Worm (Caenorhabditis elegans) whole organism, L2 larva: Measurements from ENCODE around the gene lfi-1.

Experiments used
- C34F6.9 ChIP-seq: fragments of 150-350 bp; optimal IDR thresholded peaks from 2 replicates; lab custom pipeline; 2014; ENCODE audit warnings: missing biosample characterization, missing genetic modification characterization
- F13H6.1 ChIP-seq: sonication (generic microtip); optimal IDR thresholded peaks from 2 replicates; lab custom pipeline; 2016; ENCODE audit warnings: missing genetic modification characterization, missing compliant biosample characterization
- R02D3.7 ChIP-seq: fragments of 150-350 bp; optimal IDR thresholded peaks from 2 replicates; lab custom pipeline; 2014; ENCODE audit warnings: missing biosample characterization, missing genetic modification characterization
- Y55F3AM.14 ChIP-seq: fragments of 200-800 bp; sonication (Bioruptor generic); optimal IDR thresholded peaks from 2 replicates; lab custom pipeline; 2018; ENCODE audit warnings: mild to moderate bottlenecking, missing genetic modification characterization, missing compliant biosample characterization
- aly-2 ChIP-seq: fragments of 150-350 bp; optimal IDR thresholded peaks from 2 replicates; lab custom pipeline; 2014; ENCODE audit warnings: missing biosample characterization, missing genetic modification characterization
- blmp-1 ChIP-seq: sonication (generic microtip); optimal IDR thresholded peaks from 2 replicates; lab custom pipeline; 2017; ENCODE audit warnings: missing genetic modification characterization, mild to moderate bottlenecking, missing compliant biosample characterization, antibody characterized with exemption, moderate library complexity; ENCODE audit not compliant: insufficient read depth
- ceh-16 ChIP-seq: fragments of 150-350 bp; optimal IDR thresholded peaks from 2 replicates; lab custom pipeline; 2014; ENCODE audit warnings: missing biosample characterization, missing genetic modification characterization
- ceh-82 ChIP-seq: fragments of 150-350 bp; optimal IDR thresholded peaks from 2 replicates; lab custom pipeline; 2014; ENCODE audit warnings: missing biosample characterization, missing genetic modification characterization
- crh-2 ChIP-seq: sonication (generic microtip); optimal IDR thresholded peaks from 2 replicates; lab custom pipeline; 2017; ENCODE audit warnings: missing biosample characterization, missing genetic modification characterization
- elt-1 ChIP-seq: fragments of 150-350 bp; optimal IDR thresholded peaks from 2 replicates; lab custom pipeline; 2014; ENCODE audit warnings: missing biosample characterization, missing genetic modification characterization
- fos-1 ChIP-seq: fragments of 150-350 bp; optimal IDR thresholded peaks from 2 replicates; lab custom pipeline; 2014; ENCODE audit warnings: missing biosample characterization, missing genetic modification characterization
- gmeb-1 ChIP-seq: fragments of 150-350 bp; optimal IDR thresholded peaks from 2 replicates; lab custom pipeline; 2014; ENCODE audit warnings: missing biosample characterization, missing genetic modification characterization
- lin-11 ChIP-seq: fragments of 150-350 bp; sonication (generic microtip); optimal IDR thresholded peaks from 2 replicates; lab custom pipeline; 2014; ENCODE audit warnings: missing biosample characterization, missing genetic modification characterization, inconsistent platforms, mixed read lengths
- lin-13 ChIP-seq: fragments of 150-350 bp; optimal IDR thresholded peaks from 2 replicates; lab custom pipeline; 2014; ENCODE audit warnings: missing biosample characterization, missing genetic modification reagents, missing genetic modification characterization
- lin-39 ChIP-seq: fragments of 150-350 bp; optimal IDR thresholded peaks from 2 replicates; lab custom pipeline; 2014; ENCODE audit warnings: missing biosample characterization, missing genetic modification reagents, missing genetic modification characterization
- lsy-2 ChIP-seq, 2 experiments: fragments of 150-350 bp in 1 of 2; sonication (generic microtip) in 1 of 2; optimal IDR thresholded peaks; 2 replicates each; lab custom pipeline; 2014 to 2017; ENCODE audit warnings: missing biosample characterization in 2 of 2, missing genetic modification characterization in 2 of 2
- mab-5 ChIP-seq: fragments of 150-350 bp; optimal IDR thresholded peaks from 2 replicates; lab custom pipeline; 2014; ENCODE audit warnings: missing biosample characterization, missing genetic modification characterization
- mdl-1 ChIP-seq, 2 experiments: fragments of 150-350 bp in 1 of 2; sonication (generic microtip) in 1 of 2; optimal IDR thresholded peaks; 2 replicates each; lab custom pipeline; 2017; ENCODE audit warnings: missing biosample characterization in 2 of 2, missing genetic modification characterization in 2 of 2
- nhr-10 ChIP-seq: sonication (generic microtip); optimal IDR thresholded peaks from 2 replicates; lab custom pipeline; 2017; ENCODE audit warnings: missing biosample characterization, missing genetic modification characterization
- nhr-11 ChIP-seq: fragments of 150-350 bp; optimal IDR thresholded peaks from 2 replicates; lab custom pipeline; 2014; ENCODE audit warnings: missing biosample characterization, missing genetic modification characterization
- nhr-12 ChIP-seq: fragments of 150-350 bp; optimal IDR thresholded peaks from 2 replicates; lab custom pipeline; 2014; ENCODE audit warnings: missing biosample characterization, missing genetic modification characterization
- nhr-129 ChIP-seq: fragments of 150-350 bp; optimal IDR thresholded peaks from 2 replicates; lab custom pipeline; 2014; ENCODE audit warnings: missing biosample characterization, missing genetic modification characterization
- nhr-21 ChIP-seq: fragments of 150-350 bp; optimal IDR thresholded peaks from 2 replicates; lab custom pipeline; 2014; ENCODE audit warnings: missing biosample characterization, missing genetic modification characterization
- nhr-23 ChIP-seq: fragments of 150-350 bp; optimal IDR thresholded peaks from 2 replicates; lab custom pipeline; 2014; ENCODE audit warnings: missing biosample characterization, missing genetic modification reagents, missing genetic modification characterization
- nhr-25 ChIP-seq: fragments of 150-350 bp; sonication (generic microtip); optimal IDR thresholded peaks from 3 replicates; lab custom pipeline; 2014; ENCODE audit warnings: missing biosample characterization, missing genetic modification characterization
- nhr-6 ChIP-seq: fragments of 150-350 bp; optimal IDR thresholded peaks from 2 replicates; lab custom pipeline; 2014; ENCODE audit warnings: missing biosample characterization, missing genetic modification characterization
- nhr-77 ChIP-seq: fragments of 150-350 bp; optimal IDR thresholded peaks from 2 replicates; lab custom pipeline; 2014; ENCODE audit warnings: missing biosample characterization, missing genetic modification characterization
- peb-1 ChIP-seq: fragments of 150-350 bp; optimal IDR thresholded peaks from 2 replicates; lab custom pipeline; 2014; ENCODE audit warnings: missing biosample characterization, missing genetic modification characterization
- sem-4 ChIP-seq: fragments of 150-350 bp; optimal IDR thresholded peaks from 2 replicates; lab custom pipeline; 2014; ENCODE audit warnings: missing biosample characterization, missing genetic modification reagents, missing genetic modification characterization
- sma-3 ChIP-seq: sonication (generic microtip); optimal IDR thresholded peaks from 2 replicates; lab custom pipeline; 2016; ENCODE audit warnings: missing genetic modification reagents, missing genetic modification characterization, missing compliant biosample characterization
- sma-9 ChIP-seq, 2 experiments: fragments of 150-350 bp in 1 of 2; sonication (generic microtip) in 1 of 2; optimal IDR thresholded peaks; 2 replicates each; lab custom pipeline; 2014 to 2016; ENCODE audit warnings: missing genetic modification characterization in 2 of 2, mild to moderate bottlenecking in 1 of 2, missing biosample characterization in 1 of 2, missing compliant biosample characterization in 1 of 2, missing genetic modification reagents in 1 of 2, moderate library complexity in 1 of 2
- unc-55 ChIP-seq: fragments of 150-350 bp; sonication (generic microtip); optimal IDR thresholded peaks from 3 replicates; lab custom pipeline; 2014; ENCODE audit warnings: missing biosample characterization, missing genetic modification reagents, missing genetic modification characterization
- unc-62 ChIP-seq: fragments of 150-350 bp; optimal IDR thresholded peaks from 2 replicates; lab custom pipeline; 2014; ENCODE audit warnings: missing biosample characterization, missing genetic modification reagents, missing genetic modification characterization
- zag-1 ChIP-seq: fragments of 150-350 bp; optimal IDR thresholded peaks from 2 replicates; lab custom pipeline; 2014; ENCODE audit warnings: missing biosample characterization, missing genetic modification characterization
- ztf-1 ChIP-seq: fragments of 200-800 bp; sonication (Bioruptor generic); conservative IDR thresholded peaks from 2 replicates; pipeline ENCODE4 v1.3.6; 2022; ENCODE audit warnings: missing genetic modification characterization, missing compliant biosample characterization
- ztf-4 ChIP-seq: fragments of 150-350 bp; optimal IDR thresholded peaks from 2 replicates; lab custom pipeline; 2014; ENCODE audit warnings: missing biosample characterization, missing genetic modification characterization

Gene lfi-1

DNA sequence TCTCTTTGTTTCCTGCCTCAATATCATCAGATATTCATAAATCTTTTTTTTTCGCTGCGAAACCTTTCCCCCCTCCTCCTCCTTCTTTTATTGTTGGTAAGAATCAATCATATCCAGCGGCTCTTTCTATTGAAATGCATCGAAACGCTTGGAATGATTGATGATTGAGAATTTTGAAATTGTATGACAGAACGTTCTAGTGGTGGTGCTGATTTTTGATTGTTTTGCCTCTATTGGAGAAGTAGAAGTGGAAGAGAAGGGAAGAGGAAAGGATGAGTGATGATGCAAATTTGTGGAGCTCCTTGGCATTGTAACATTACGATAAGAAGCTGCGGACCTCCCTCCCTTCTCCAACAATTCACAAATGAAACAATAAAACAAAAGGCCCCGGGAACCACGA is 11.0 kb upstream of the lfi-1 start:
- TF ChIP-seq unc-55 (peak; percentile 51), nhr-6 (tag; lab: Kevin White, UChicago) (no peak), mab-5 (tag; lab: Kevin White, UChicago) (peak; percentile 2)

DNA sequence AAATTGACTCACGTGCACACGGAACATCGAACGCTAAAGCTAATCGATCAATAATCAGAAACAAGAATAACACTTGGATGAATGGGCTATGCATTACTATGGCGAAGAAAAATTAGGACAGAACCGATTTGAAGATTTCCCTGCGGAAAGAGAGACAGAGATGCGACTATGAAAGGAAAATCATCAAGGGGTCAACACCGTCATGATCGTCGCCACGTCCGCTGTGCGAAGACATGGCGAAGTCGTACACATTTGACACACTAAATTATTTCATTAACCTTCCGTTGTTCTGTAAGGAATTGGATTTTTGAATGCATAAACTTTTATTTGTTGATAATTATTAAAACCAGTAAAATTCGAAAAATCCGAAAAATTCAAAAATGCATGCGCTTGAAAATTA is 7.4 kb upstream of the lfi-1 start, which contains the start of gene M03F4.6:
Gene M03F4.6 (minus strand): TSS at position 101 of the 400 bp plus-strand sequence.
- TF ChIP-seq lin-13 (GFP tag; lab: Kevin White, UChicago) (peak; percentile 0), C34F6.9 (peak; percentile 9), R02D3.7 (no peak), zag-1 (tag; lab: Kevin White, UChicago) (no peak), nhr-12 (no peak), ztf-4 (tag; lab: Kevin White, UChicago) (peak; percentile 76), lsy-2 (tag; optimal IDR thresholded peaks at IDR 0.05; lab: Kevin White, UChicago) (peak in 1 of 2 experiments; percentile 54), sma-9 (GFP tag; optimal IDR thresholded peaks at IDR 0.05; lab: Kevin White, UChicago) (peak; percentile 68), sma-9 (tag; optimal IDR thresholded peaks at IDR 0.05; lab: Kevin White, UChicago) (no peak), nhr-21 (peak; percentile 20), blmp-1 (peak; percentile 32), sem-4 (tag; lab: Kevin White, UChicago) (peak; percentile 65)

DNA sequence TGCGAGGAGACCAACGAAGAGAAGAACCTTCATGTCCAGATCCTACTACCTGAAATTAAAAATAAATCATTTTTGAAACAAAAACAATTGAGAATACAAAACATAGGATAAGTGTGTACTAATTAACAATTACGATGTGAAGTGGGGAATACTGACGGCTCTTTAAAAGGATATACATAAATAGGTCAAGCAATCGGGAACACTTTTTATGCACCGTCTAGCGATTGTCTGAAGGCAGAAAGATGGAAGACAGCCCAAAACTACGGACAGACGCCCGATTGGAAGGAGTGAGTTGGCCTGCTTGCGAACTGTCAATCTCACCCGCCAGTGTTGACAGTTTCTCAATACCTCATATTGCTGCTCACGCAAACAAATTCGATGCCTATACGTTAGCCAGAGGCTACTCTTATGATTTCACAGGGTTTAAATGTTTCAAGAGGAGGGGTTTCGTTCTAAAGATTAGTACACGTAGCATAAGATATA is 5.7 kb upstream of the lfi-1 start, which contains the start of gene calu-1:
Gene calu-1 (minus strand): TSS at position 51 of the 483 bp plus-strand sequence.
- TF ChIP-seq nhr-25: no peak
- no peak for TF ChIP-seq Y55F3AM.14 (GFP tag; lab: Kevin White, UChicago)
- TF ChIP-seq crh-2 (tag; lab: Kevin White, UChicago): no peak
- TF ChIP-seq peb-1: no peak
- TF ChIP-seq sem-4 (tag; lab: Kevin White, UChicago): no peak
- TF ChIP-seq fos-1 (tag; lab: Kevin White, UChicago): no peak
- no peak for TF ChIP-seq ztf-1 (GFP tag; lab: Robert Waterston, UW)
- no peak for TF ChIP-seq sma-9 (GFP tag; optimal IDR thresholded peaks at IDR 0.05; lab: Kevin White, UChicago)
- TF ChIP-seq sma-9 (tag; optimal IDR thresholded peaks at IDR 0.05; lab: Kevin White, UChicago): no peak
- no peak for TF ChIP-seq lsy-2 (tag; optimal IDR thresholded peaks at IDR 0.05; lab: Kevin White, UChicago)
- TF ChIP-seq elt-1 (tag; lab: Kevin White, UChicago): no peak
- no peak for TF ChIP-seq unc-62
- no peak for TF ChIP-seq lin-39 (tag; lab: Kevin White, UChicago)
- no peak for TF ChIP-seq nhr-77 (tag; lab: Kevin White, UChicago)
- TF ChIP-seq unc-55: no peak
- no peak for TF ChIP-seq aly-2 (tag; lab: Kevin White, UChicago)
- no peak for TF ChIP-seq zag-1 (tag; lab: Kevin White, UChicago)

DNA sequence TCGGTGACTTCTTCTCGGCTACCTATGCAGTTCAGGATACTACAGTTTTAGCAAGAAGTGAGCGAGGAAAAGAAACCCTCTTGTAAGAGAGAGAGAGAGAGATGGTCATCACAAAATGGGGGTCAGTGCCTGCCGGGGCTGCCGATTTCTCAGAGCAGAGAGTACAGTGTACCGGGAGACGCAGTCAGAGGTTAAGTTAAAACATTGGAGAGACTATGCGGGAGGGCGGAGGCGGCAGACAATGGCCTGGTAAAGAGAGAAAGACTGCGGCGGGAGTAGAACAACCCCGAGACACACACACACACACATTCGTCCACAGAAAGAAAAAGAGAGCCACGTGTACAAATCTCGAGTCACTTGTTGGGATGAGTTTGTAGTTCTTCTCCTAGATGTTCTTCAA is 5.2 kb upstream of the lfi-1 start:
- TF ChIP-seq unc-55: no peak
- peak; percentile 2 to 40 for TF ChIP-seq lsy-2 (tag; optimal IDR thresholded peaks at IDR 0.05; lab: Kevin White, UChicago)
- no peak for TF ChIP-seq ztf-1 (GFP tag; lab: Robert Waterston, UW)
- peak; percentile 27 for TF ChIP-seq C34F6.9
- TF ChIP-seq nhr-129: peak; percentile 84
- TF ChIP-seq aly-2 (tag; lab: Kevin White, UChicago): no peak
- TF ChIP-seq sem-4 (tag; lab: Kevin White, UChicago): peak; percentile 40
- TF ChIP-seq nhr-21: no peak
- TF ChIP-seq peb-1: peak; percentile 54
- peak; percentile 34 for TF ChIP-seq ceh-16 (tag; lab: Kevin White, UChicago)
- TF ChIP-seq blmp-1: peak; percentile 41
- no peak for TF ChIP-seq mab-5 (tag; lab: Kevin White, UChicago)
- peak; percentile 48 for TF ChIP-seq nhr-11 (tag; lab: Kevin White, UChicago)
- no peak for TF ChIP-seq lin-11 (tag; lab: Kevin White, UChicago)
- no peak for TF ChIP-seq nhr-23 (tag; lab: Kevin White, UChicago)
- peak; percentile 51 for TF ChIP-seq nhr-25
- TF ChIP-seq lin-39 (tag; lab: Kevin White, UChicago): no peak
- TF ChIP-seq sma-3 (GFP tag; lab: Kevin White, UChicago): peak; percentile 2
- peak; percentile 41 for TF ChIP-seq sma-9 (GFP tag; optimal IDR thresholded peaks at IDR 0.05; lab: Kevin White, UChicago)
- no peak for TF ChIP-seq sma-9 (tag; optimal IDR thresholded peaks at IDR 0.05; lab: Kevin White, UChicago)
- TF ChIP-seq mdl-1 (tag; optimal IDR thresholded peaks at IDR 0.05; lab: Kevin White, UChicago): peak in 1 of 2 experiments; percentile 74
- TF ChIP-seq F13H6.1 (tag; lab: Kevin White, UChicago): peak; percentile 79
- peak; percentile 74 for TF ChIP-seq crh-2 (tag; lab: Kevin White, UChicago)
- TF ChIP-seq lin-13 (GFP tag; lab: Kevin White, UChicago): no peak
- no peak for TF ChIP-seq zag-1 (tag; lab: Kevin White, UChicago)
- no peak for TF ChIP-seq ceh-82 (tag; lab: Kevin White, UChicago)
- peak; percentile 36 for TF ChIP-seq fos-1 (tag; lab: Kevin White, UChicago)
- TF ChIP-seq nhr-10 (tag; lab: Kevin White, UChicago): no peak
- TF ChIP-seq elt-1 (tag; lab: Kevin White, UChicago): no peak
- TF ChIP-seq gmeb-1: no peak
